Worm (Caenorhabditis elegans) whole organism, early embryonic: ENCODE data around the gene R04B5.11.

Experiments
- B0310.2 ChIP-seq: sonication (generic microtip); optimal IDR thresholded peaks from 2 replicates; lab custom pipeline; 2016; ENCODE audit warnings: mild to moderate bottlenecking, missing genetic modification characterization, missing compliant biosample characterization
- F13C5.2 ChIP-seq: sonication (generic microtip); optimal IDR thresholded peaks from 2 replicates; lab custom pipeline; 2017; ENCODE audit warnings: mild to moderate bottlenecking, missing genetic modification characterization, inconsistent platforms, missing compliant biosample characterization
- aly-1 ChIP-seq: sonication (generic microtip); optimal IDR thresholded peaks from 2 replicates; lab custom pipeline; 2016; ENCODE audit warnings: missing genetic modification characterization, missing compliant biosample characterization
- ama-1 ChIP-seq: fragments of 150-350 bp; optimal IDR thresholded peaks from 2 replicates; lab custom pipeline; 2014
- ceh-36 ChIP-seq: sonication (generic microtip); optimal IDR thresholded peaks from 2 replicates; lab custom pipeline; 2016; ENCODE audit warnings: missing genetic modification characterization, inconsistent platforms, missing compliant biosample characterization
- flt-1 ChIP-seq: fragments of 200-800 bp; sonication (Bioruptor generic); IDR thresholded peaks from 2 replicates; pipeline ENCODE4 v1.3.6; 2022; ENCODE audit warnings: missing genetic modification characterization, missing compliant biosample characterization
- hmg-4 ChIP-seq: fragments of 200-800 bp; sonication (Bioruptor generic); optimal IDR thresholded peaks from 2 replicates; lab custom pipeline; 2018; ENCODE audit warnings: mild to moderate bottlenecking, missing genetic modification characterization, missing compliant biosample characterization
- hnd-1 ChIP-seq: sonication (generic microtip); optimal IDR thresholded peaks from 2 replicates; lab custom pipeline; 2016; ENCODE audit warnings: missing genetic modification characterization, missing compliant biosample characterization
- pes-1 ChIP-seq: fragments of 200-800 bp; sonication (Bioruptor generic); IDR thresholded peaks from 2 replicates; pipeline ENCODE4 v1.3.6; 2022; ENCODE audit warnings: missing genetic modification reagents, missing genetic modification characterization, missing compliant biosample characterization
- sea-1 ChIP-seq: fragments of 200-800 bp; sonication (Bioruptor generic); conservative IDR thresholded peaks from 2 replicates; pipeline ENCODE4 v1.3.6; 2022; ENCODE audit warnings: missing genetic modification characterization, missing compliant biosample characterization
- tbx-11 ChIP-seq: fragments of 200-800 bp; sonication (Bioruptor generic); IDR thresholded peaks from 2 replicates; pipeline ENCODE4 v1.3.6; 2022; ENCODE audit warnings: missing genetic modification characterization, missing compliant biosample characterization

DNA sequence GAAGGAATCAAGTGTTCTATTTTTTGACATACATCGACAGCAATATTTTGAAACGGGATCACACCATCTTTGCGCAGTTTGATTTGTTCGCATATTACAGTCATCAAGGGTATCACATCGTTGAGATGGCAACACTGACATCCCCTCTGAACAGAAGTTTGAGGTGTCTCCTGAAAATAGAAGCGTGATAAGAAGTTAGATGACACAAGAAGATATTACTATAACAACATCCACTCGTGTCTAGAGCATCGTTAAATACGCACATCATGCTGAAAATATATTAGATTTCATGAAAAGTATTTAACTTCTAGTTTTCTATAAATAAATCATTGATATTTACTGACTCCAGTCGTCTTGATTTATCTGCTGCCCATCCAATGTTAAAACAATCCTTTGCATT lies 18.3 kb downstream of the R04B5.11 start:
- TF ChIP-seq B0310.2 (no peak), flt-1 (GFP tag; lab: Robert Waterston, UW) (no peak), ceh-36 (tag; lab: Kevin White, UChicago) (no peak), ama-1 (lab: Kevin White, UChicago) (no peak), tbx-11 (no peak), F13C5.2 (tag; lab: Kevin White, UChicago) (no peak), hmg-4 (GFP tag; lab: Kevin White, UChicago) (no peak), pes-1 (GFP tag; lab: Robert Waterston, UW) (no peak), hnd-1 (no peak), aly-1 (tag; lab: Kevin White, UChicago) (no peak), sea-1 (GFP tag; lab: Robert Waterston, UW) (no peak)
